Worm (Caenorhabditis elegans): Measurements from ENCODE around the gene ugt-60.

- no peak for TF ChIP-seq aly-2 (tag; optimal IDR thresholded peaks at IDR 0.05)
- TF ChIP-seq C34F6.9 (tag; optimal IDR thresholded peaks at IDR 0.05), result no peak
- TF ChIP-seq unc-39 (tag; optimal IDR thresholded peaks at IDR 0.05), result no peak
- no peak for TF ChIP-seq elt-1 (tag; optimal IDR thresholded peaks at IDR 0.05)
- TF ChIP-seq ztf-11 (tag; optimal IDR thresholded peaks at IDR 0.05), result no peak
- no peak for TF ChIP-seq nhr-23 (tag; optimal IDR thresholded peaks at IDR 0.05)
- no peak for TF ChIP-seq nhr-237 (tag; optimal IDR thresholded peaks at IDR 0.05)
- no peak for TF ChIP-seq elt-3 (tag; optimal IDR thresholded peaks at IDR 0.05)
- no peak for TF ChIP-seq lin-39 (tag; optimal IDR thresholded peaks at IDR 0.05)
- TF ChIP-seq mdl-1 (tag; optimal IDR thresholded peaks at IDR 0.05), result no peak
- TF ChIP-seq nhr-21 (tag; optimal IDR thresholded peaks at IDR 0.05), result no peak
- TF ChIP-seq snpc-4 (tag; optimal IDR thresholded peaks at IDR 0.05), result no peak
Observed at ce11 chrIII:9696417-9696816, 17.6 kb upstream of the ugt-60 start, which contains the start of gene bud-31.
